Worm (Caenorhabditis elegans) whole organism, L4 larva: ENCODE results near the gene cut-5.

Source experiments
- D1046.2 ChIP-seq: fragments of 200-800 bp; sonication (Bioruptor generic); IDR thresholded peaks from 2 replicates; pipeline ENCODE4 v1.3.6; 2022; ENCODE audit warnings: missing genetic modification characterization, missing compliant biosample characterization
- F37D6.2 ChIP-seq: sonication (generic microtip); optimal IDR thresholded peaks from 2 replicates; lab custom pipeline; 2016; ENCODE audit warnings: mild to moderate bottlenecking, missing genetic modification characterization, missing compliant biosample characterization
- F44E2.7 ChIP-seq: fragments of 200-800 bp; sonication (Bioruptor generic); IDR thresholded peaks from 2 replicates; pipeline ENCODE4 v2.1.2; 2022; ENCODE audit warnings: missing genetic modification characterization, missing compliant biosample characterization
- T20F7.1 ChIP-seq: fragments of 200-800 bp; sonication (Bioruptor generic); optimal IDR thresholded peaks from 2 replicates; lab custom pipeline; 2018; ENCODE audit warnings: mild to moderate bottlenecking, missing genetic modification characterization, missing compliant biosample characterization
- Y48G9A.11 ChIP-seq: fragments of 200-800 bp; sonication (Bioruptor generic); IDR thresholded peaks from 2 replicates; pipeline ENCODE4 v1.3.6; 2022; ENCODE audit warnings: missing genetic modification reagents, missing genetic modification characterization, missing compliant biosample characterization
- Y5F2A.4 ChIP-seq: fragments of 200-800 bp; sonication (Bioruptor generic); optimal IDR thresholded peaks from 2 replicates; lab custom pipeline; 2018; ENCODE audit warnings: mild to moderate bottlenecking, missing genetic modification characterization, missing compliant biosample characterization
- Y75B8A.6 ChIP-seq: fragments of 200-800 bp; sonication (Bioruptor generic); IDR thresholded peaks from 2 replicates; pipeline ENCODE4 v1.3.6; 2022; ENCODE audit warnings: missing genetic modification reagents, missing genetic modification characterization, missing compliant biosample characterization
- ZK546.5 ChIP-seq, 2 experiments: sonication (generic microtip); optimal IDR thresholded peaks; 2 replicates each; lab custom pipeline; 2017; ENCODE audit warnings: missing biosample characterization in 2 of 2, missing genetic modification characterization in 2 of 2
- ama-1 ChIP-seq: fragments of 150-350 bp; optimal IDR thresholded peaks from 2 replicates; lab custom pipeline; 2014; ENCODE audit warnings: inconsistent platforms, mixed read lengths
- ceh-32 ChIP-seq: sonication (generic microtip); optimal IDR thresholded peaks from 2 replicates; lab custom pipeline; 2016; ENCODE audit warnings: mild to moderate bottlenecking, missing genetic modification characterization, missing compliant biosample characterization; ENCODE audit not compliant: poor library complexity
- cey-2 ChIP-seq: sonication (generic microtip); optimal IDR thresholded peaks from 3 replicates; lab custom pipeline; 2017; ENCODE audit warnings: missing genetic modification characterization, mild to moderate bottlenecking, missing compliant biosample characterization, antibody characterized with exemption, borderline replicate concordance; ENCODE audit not compliant: insufficient read depth
- ctbp-1 ChIP-seq: fragments of 200-800 bp; sonication (Bioruptor generic); IDR thresholded peaks from 2 replicates; pipeline ENCODE4 v1.3.6; 2022; ENCODE audit warnings: missing genetic modification reagents, missing genetic modification characterization, missing compliant biosample characterization
- daf-12 ChIP-seq: fragments of 150-350 bp; optimal IDR thresholded peaks from 2 replicates; lab custom pipeline; 2014; ENCODE audit warnings: missing biosample characterization, missing genetic modification reagents, missing genetic modification characterization
- daf-19 ChIP-seq: fragments of 200-800 bp; sonication (Bioruptor generic); conservative IDR thresholded peaks from 2 replicates; pipeline ENCODE4 v1.3.6; 2022; ENCODE audit warnings: missing genetic modification characterization, missing compliant biosample characterization
- daf-8 ChIP-seq: fragments of 200-800 bp; sonication (Bioruptor generic); IDR thresholded peaks from 2 replicates; pipeline ENCODE4 v1.3.6; 2022; ENCODE audit warnings: missing genetic modification characterization, missing compliant biosample characterization
- dmd-6 ChIP-seq: fragments of 200-800 bp; sonication (Bioruptor generic); IDR thresholded peaks from 2 replicates; pipeline ENCODE4 v1.3.6; 2022; ENCODE audit warnings: missing genetic modification reagents, missing genetic modification characterization, missing compliant biosample characterization
- duxl-1 ChIP-seq: sonication (generic microtip); optimal IDR thresholded peaks from 2 replicates; lab custom pipeline; 2016; ENCODE audit warnings: mild to moderate bottlenecking, missing genetic modification characterization, moderate library complexity, missing compliant biosample characterization; ENCODE audit not compliant: poor library complexity
- dve-1 ChIP-seq: sonication (generic microtip); optimal IDR thresholded peaks from 2 replicates; lab custom pipeline; 2017; ENCODE audit warnings: antibody characterized with exemption, mild to moderate bottlenecking, missing genetic modification characterization, missing compliant biosample characterization; ENCODE audit not compliant: insufficient read depth
- egl-27 ChIP-seq: sonication (generic microtip); optimal IDR thresholded peaks from 3 replicates; lab custom pipeline; 2017; ENCODE audit warnings: missing biosample characterization, missing genetic modification reagents, missing genetic modification characterization
- egl-43 ChIP-seq: fragments of 200-800 bp; sonication (Bioruptor generic); IDR thresholded peaks from 2 replicates; pipeline ENCODE4 v1.3.6; 2022; ENCODE audit warnings: missing genetic modification reagents, missing genetic modification characterization, missing compliant biosample characterization
- fkh-10 ChIP-seq: fragments of 150-350 bp; optimal IDR thresholded peaks from 2 replicates; lab custom pipeline; 2014; ENCODE audit warnings: missing biosample characterization, missing genetic modification reagents, missing genetic modification characterization
- fos-1 ChIP-seq: fragments of 150-350 bp; optimal IDR thresholded peaks from 2 replicates; lab custom pipeline; 2014; ENCODE audit warnings: missing biosample characterization, missing genetic modification characterization
- gei-8 ChIP-seq: fragments of 200-800 bp; sonication (Bioruptor generic); optimal IDR thresholded peaks from 2 replicates; lab custom pipeline; 2018; ENCODE audit warnings: mild to moderate bottlenecking, missing genetic modification characterization, missing compliant biosample characterization
- hmg-1.1 ChIP-seq: fragments of 200-800 bp; sonication (Bioruptor generic); IDR thresholded peaks from 2 replicates; pipeline ENCODE4 v1.3.6; 2022; ENCODE audit warnings: missing genetic modification reagents, missing genetic modification characterization, missing compliant biosample characterization
- jun-1 ChIP-seq: fragments of 150-350 bp; optimal IDR thresholded peaks from 2 replicates; lab custom pipeline; 2014; ENCODE audit warnings: missing biosample characterization, missing genetic modification reagents, missing genetic modification characterization
- lin-13 ChIP-seq: fragments of 150-350 bp; optimal IDR thresholded peaks from 2 replicates; lab custom pipeline; 2014; ENCODE audit warnings: missing biosample characterization, missing genetic modification reagents, missing genetic modification characterization
- lsy-2 ChIP-seq, 2 experiments: fragments of 150-350 bp in 1 of 2; sonication (generic microtip) in 1 of 2; optimal IDR thresholded peaks; 2 replicates each; lab custom pipeline; 2014 to 2017; ENCODE audit warnings: missing biosample characterization in 2 of 2, missing genetic modification characterization in 2 of 2
- madf-9 ChIP-seq: fragments of 200-800 bp; sonication (Bioruptor generic); conservative IDR thresholded peaks from 2 replicates; pipeline ENCODE4 v1.3.6; 2022; ENCODE audit warnings: missing genetic modification reagents, missing genetic modification characterization, missing compliant biosample characterization
- mdt-29 ChIP-seq: fragments of 200-800 bp; sonication (Bioruptor generic); IDR thresholded peaks from 2 replicates; pipeline ENCODE4 v1.3.6; 2022; ENCODE audit warnings: missing genetic modification reagents, missing genetic modification characterization, missing compliant biosample characterization
- mxl-3 ChIP-seq: fragments of 200-800 bp; sonication (Bioruptor generic); optimal IDR thresholded peaks from 2 replicates; lab custom pipeline; 2018; ENCODE audit warnings: mild to moderate bottlenecking, missing genetic modification characterization, missing compliant biosample characterization
- nhr-11 ChIP-seq: fragments of 150-350 bp; optimal IDR thresholded peaks from 2 replicates; lab custom pipeline; 2014; ENCODE audit warnings: missing biosample characterization, missing genetic modification characterization
- nhr-111 ChIP-seq: fragments of 200-800 bp; sonication (Bioruptor generic); optimal IDR thresholded peaks from 2 replicates; lab custom pipeline; 2018; ENCODE audit warnings: mild to moderate bottlenecking, missing genetic modification characterization, missing compliant biosample characterization
- nhr-237 ChIP-seq: sonication (generic microtip); optimal IDR thresholded peaks from 2 replicates; lab custom pipeline; 2017; ENCODE audit warnings: missing biosample characterization, missing genetic modification characterization
- nhr-28 ChIP-seq: fragments of 150-350 bp; optimal IDR thresholded peaks from 2 replicates; lab custom pipeline; 2014; ENCODE audit warnings: missing biosample characterization, missing genetic modification characterization
- nhr-41 ChIP-seq: fragments of 200-800 bp; sonication (Bioruptor generic); IDR thresholded peaks from 2 replicates; pipeline ENCODE4 v1.3.6; 2022; ENCODE audit warnings: missing genetic modification reagents, missing genetic modification characterization, missing compliant biosample characterization
- nhr-42 ChIP-seq: fragments of 200-800 bp; sonication (Bioruptor generic); IDR thresholded peaks from 2 replicates; pipeline ENCODE4 v1.3.6; 2022; ENCODE audit warnings: missing genetic modification characterization, missing compliant biosample characterization
- nhr-77 ChIP-seq: fragments of 150-350 bp; optimal IDR thresholded peaks from 2 replicates; lab custom pipeline; 2014; ENCODE audit warnings: missing biosample characterization, missing genetic modification characterization
- php-3 ChIP-seq: fragments of 200-800 bp; sonication (Bioruptor generic); IDR thresholded peaks from 2 replicates; pipeline ENCODE4 v1.3.6; 2022; ENCODE audit warnings: missing genetic modification reagents, missing genetic modification characterization, missing compliant biosample characterization
- rbr-2 ChIP-seq: sonication (generic microtip); optimal IDR thresholded peaks from 2 replicates; lab custom pipeline; 2016; ENCODE audit warnings: missing genotype, missing genetic modification characterization, missing compliant biosample characterization
- saeg-2 ChIP-seq: fragments of 200-800 bp; sonication (Bioruptor generic); IDR thresholded peaks from 2 replicates; pipeline ENCODE4 v1.3.6; 2022; ENCODE audit warnings: missing genetic modification reagents, missing genetic modification characterization, missing compliant biosample characterization
- skn-1 ChIP-seq: fragments of 150-350 bp; optimal IDR thresholded peaks from 2 replicates; lab custom pipeline; 2014; ENCODE audit warnings: missing biosample characterization, missing genetic modification characterization
- spr-1 ChIP-seq: sonication (generic microtip); optimal IDR thresholded peaks from 2 replicates; lab custom pipeline; 2016; ENCODE audit warnings: mild to moderate bottlenecking, missing genetic modification characterization, missing compliant biosample characterization
- tra-1 ChIP-seq: fragments of 200-800 bp; sonication (Bioruptor generic); IDR thresholded peaks from 2 replicates; pipeline ENCODE4 v1.3.6; 2022; ENCODE audit warnings: missing genetic modification reagents, missing genetic modification characterization, missing compliant biosample characterization
- unc-130 ChIP-seq: sonication (generic microtip); optimal IDR thresholded peaks from 2 replicates; lab custom pipeline; 2016; ENCODE audit warnings: missing genetic modification reagents, missing genetic modification characterization, missing compliant biosample characterization
- zfp-2 ChIP-seq: sonication (generic microtip); optimal IDR thresholded peaks from 2 replicates; lab custom pipeline; 2016; ENCODE audit warnings: mild to moderate bottlenecking, missing genetic modification characterization, missing compliant biosample characterization
- zfp-3 ChIP-seq: fragments of 200-800 bp; sonication (Bioruptor generic); conservative IDR thresholded peaks from 2 replicates; pipeline ENCODE4 v1.3.6; 2022; ENCODE audit warnings: missing genetic modification reagents, missing genetic modification characterization, missing compliant biosample characterization
- zip-11 ChIP-seq: fragments of 200-800 bp; sonication (Bioruptor generic); IDR thresholded peaks from 2 replicates; pipeline ENCODE4 v1.3.6; 2022; ENCODE audit warnings: missing genetic modification characterization, missing compliant biosample characterization
- ztf-7 ChIP-seq: fragments of 150-350 bp; optimal IDR thresholded peaks from 2 replicates; lab custom pipeline; 2014; ENCODE audit warnings: missing biosample characterization, missing genetic modification characterization

Gene cut-5

DNA sequence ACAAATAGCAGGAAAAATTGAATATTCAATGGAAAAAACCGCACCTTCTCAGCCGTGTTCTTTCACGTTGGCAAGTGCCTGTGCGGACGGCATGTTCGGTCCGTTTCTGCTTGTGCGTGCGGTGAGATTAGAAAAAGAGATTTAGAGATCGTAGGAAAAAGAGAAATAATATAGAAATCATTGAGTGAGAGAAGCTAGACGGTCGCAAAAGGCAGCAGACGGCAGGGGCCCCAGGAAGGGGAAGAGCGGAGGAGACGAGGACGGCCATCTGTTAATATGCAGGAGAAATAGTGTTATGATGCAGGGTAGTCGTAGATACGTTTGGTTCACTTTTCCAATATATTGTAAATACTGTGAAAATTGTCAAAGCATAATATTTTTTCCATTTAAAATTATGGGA, 34.6 kb upstream of the cut-5 start, which contains the start of gene Y49A10A.2 (continued):
- TF ChIP-seq cey-2 (tag; lab: Kevin White, UChicago) (no peak), zfp-3 (no peak), hmg-1.1 (peak; percentile 31; the same call in 1 of the 2 replicates), nhr-77 (tag; lab: Kevin White, UChicago) (no peak), F37D6.2 (tag; lab: Kevin White, UChicago) (no peak), egl-43 (GFP tag; lab: Robert Waterston, UW) (no peak), nhr-42 (GFP tag; lab: Robert Waterston, UW) (no peak), Y48G9A.11 (GFP tag; lab: Robert Waterston, UW) (no peak), D1046.2 (GFP tag; lab: Robert Waterston, UW) (no peak), fkh-10 (GFP tag; lab: Kevin White, UChicago) (no peak), unc-130 (GFP tag; lab: Kevin White, UChicago) (no peak), rbr-2 (tag; lab: Kevin White, UChicago) (peak; percentile 41), nhr-41 (GFP tag; lab: Robert Waterston, UW) (no peak), gei-8 (GFP tag; lab: Kevin White, UChicago) (no peak), ZK546.5 (tag; optimal IDR thresholded peaks at IDR 0.05; lab: Kevin White, UChicago) (no peak), ctbp-1 (GFP tag; lab: Robert Waterston, UW) (no peak), zip-11 (GFP tag; lab: Robert Waterston, UW) (no peak), ama-1 (lab: Kevin White, UChicago) (no peak), duxl-1 (tag; lab: Kevin White, UChicago) (no peak), nhr-28 (tag; lab: Kevin White, UChicago) (no peak), spr-1 (tag; lab: Kevin White, UChicago) (no peak), madf-9 (GFP tag; lab: Robert Waterston, UW) (no peak), Y75B8A.6 (GFP tag; lab: Robert Waterston, UW) (no peak), jun-1 (tag; lab: Kevin White, UChicago) (no peak), nhr-237 (tag; lab: Kevin White, UChicago) (no peak), F44E2.7 (no peak), tra-1 (GFP tag; lab: Robert Waterston, UW) (no peak), daf-12 (tag; lab: Kevin White, UChicago) (no peak), saeg-2 (GFP tag; lab: Robert Waterston, UW) (no peak), egl-27 (tag; lab: Kevin White, UChicago) (no peak), T20F7.1 (no peak), mxl-3 (no peak), ztf-7 (tag; lab: Kevin White, UChicago) (no peak), ceh-32 (tag; lab: Kevin White, UChicago) (no peak), php-3 (no peak), mdt-29 (GFP tag; lab: Robert Waterston, UW) (no peak), nhr-11 (tag; lab: Kevin White, UChicago) (no peak), daf-8 (GFP tag; lab: Robert Waterston, UW) (no peak), fos-1 (tag; lab: Kevin White, UChicago) (no peak), dmd-6 (GFP tag; lab: Robert Waterston, UW) (0 out of 2 replicates have a peak, but pooled peaks have one; percentile 9), Y5F2A.4 (GFP tag; lab: Kevin White, UChicago) (no peak), dve-1 (peak; percentile 1), lsy-2 (tag; optimal IDR thresholded peaks at IDR 0.05; lab: Kevin White, UChicago) (peak in 1 of 2 experiments; percentile 4), zfp-2 (no peak), nhr-111 (GFP tag; lab: Kevin White, UChicago) (no peak), daf-19 (GFP tag; lab: Robert Waterston, UW) (no peak), skn-1 (tag; lab: Kevin White, UChicago) (no peak), lin-13 (GFP tag; lab: Kevin White, UChicago) (no peak)
